Worm (Caenorhabditis elegans) whole organism, early embryonic: Measurements from ENCODE around the gene C45G9.6.

ENCODE experiments used
- B0310.2 ChIP-seq: sonication (generic microtip); optimal IDR thresholded peaks from 2 replicates; lab custom pipeline; 2016; ENCODE audit warnings: mild to moderate bottlenecking, missing genetic modification characterization, missing compliant biosample characterization
- F13C5.2 ChIP-seq: sonication (generic microtip); optimal IDR thresholded peaks from 2 replicates; lab custom pipeline; 2017; ENCODE audit warnings: mild to moderate bottlenecking, missing genetic modification characterization, inconsistent platforms, missing compliant biosample characterization
- aly-1 ChIP-seq: sonication (generic microtip); optimal IDR thresholded peaks from 2 replicates; lab custom pipeline; 2016; ENCODE audit warnings: missing genetic modification characterization, missing compliant biosample characterization
- ama-1 ChIP-seq: fragments of 150-350 bp; optimal IDR thresholded peaks from 2 replicates; lab custom pipeline; 2014
- ceh-13 ChIP-seq: fragments of 200-800 bp; sonication (Bioruptor generic); optimal IDR thresholded peaks from 2 replicates; lab custom pipeline; 2018; ENCODE audit warnings: mild to moderate bottlenecking, missing genetic modification characterization, missing compliant biosample characterization
- ceh-36 ChIP-seq: sonication (generic microtip); optimal IDR thresholded peaks from 2 replicates; lab custom pipeline; 2016; ENCODE audit warnings: missing genetic modification characterization, inconsistent platforms, missing compliant biosample characterization
- ets-7 ChIP-seq: sonication (generic microtip); optimal IDR thresholded peaks from 2 replicates; lab custom pipeline; 2016; ENCODE audit warnings: missing genotype, missing genetic modification characterization, missing compliant biosample characterization
- flt-1 ChIP-seq: fragments of 200-800 bp; sonication (Bioruptor generic); IDR thresholded peaks from 2 replicates; pipeline ENCODE4 v1.3.6; 2022; ENCODE audit warnings: missing genetic modification characterization, missing compliant biosample characterization
- hmbx-1 ChIP-seq: sonication (generic microtip); optimal IDR thresholded peaks from 2 replicates; lab custom pipeline; 2016; ENCODE audit warnings: mild to moderate bottlenecking, missing genetic modification characterization, missing compliant biosample characterization
- hmg-4 ChIP-seq: fragments of 200-800 bp; sonication (Bioruptor generic); optimal IDR thresholded peaks from 2 replicates; lab custom pipeline; 2018; ENCODE audit warnings: mild to moderate bottlenecking, missing genetic modification characterization, missing compliant biosample characterization
- hnd-1 ChIP-seq: sonication (generic microtip); optimal IDR thresholded peaks from 2 replicates; lab custom pipeline; 2016; ENCODE audit warnings: missing genetic modification characterization, missing compliant biosample characterization
- pes-1 ChIP-seq: fragments of 200-800 bp; sonication (Bioruptor generic); IDR thresholded peaks from 2 replicates; pipeline ENCODE4 v1.3.6; 2022; ENCODE audit warnings: missing genetic modification reagents, missing genetic modification characterization, missing compliant biosample characterization
- scrt-1 ChIP-seq: fragments of 200-800 bp; sonication (Bioruptor generic); IDR thresholded peaks from 2 replicates; pipeline ENCODE4 v1.3.6; 2022; ENCODE audit warnings: missing genetic modification characterization, missing compliant biosample characterization
- sea-1 ChIP-seq: fragments of 200-800 bp; sonication (Bioruptor generic); conservative IDR thresholded peaks from 2 replicates; pipeline ENCODE4 v1.3.6; 2022; ENCODE audit warnings: missing genetic modification characterization, missing compliant biosample characterization
- tbx-11 ChIP-seq: fragments of 200-800 bp; sonication (Bioruptor generic); IDR thresholded peaks from 2 replicates; pipeline ENCODE4 v1.3.6; 2022; ENCODE audit warnings: missing genetic modification characterization, missing compliant biosample characterization
- tbx-37 ChIP-seq: fragments of 200-800 bp; sonication (Bioruptor generic); conservative IDR thresholded peaks from 2 replicates; pipeline ENCODE4 v1.3.6; 2022; ENCODE audit warnings: missing genetic modification reagents, missing genetic modification characterization, missing compliant biosample characterization
- tra-4 ChIP-seq: sonication (generic microtip); optimal IDR thresholded peaks from 2 replicates; lab custom pipeline; 2017; ENCODE audit warnings: missing genetic modification characterization, missing compliant biosample characterization

The C45G9.6 gene

DNA sequence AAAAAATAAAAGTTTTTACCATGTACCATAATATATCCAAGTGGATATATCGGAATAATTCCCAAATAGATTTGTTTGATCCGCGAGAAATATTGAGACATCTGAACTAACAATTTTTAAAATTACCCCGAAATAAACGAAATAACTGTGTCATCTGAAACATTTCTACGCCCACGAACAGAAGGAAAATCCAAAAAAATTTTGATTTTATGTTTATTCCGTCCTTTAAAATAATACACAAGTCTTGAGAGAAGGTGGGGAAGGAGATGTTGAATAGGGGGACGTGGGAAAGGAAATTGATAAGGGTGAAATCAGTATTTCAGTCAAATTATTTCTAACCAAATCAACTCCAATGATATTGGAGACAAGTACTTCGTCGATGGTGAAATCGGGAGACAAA, 27.5 kb upstream of the C45G9.6 start, which contains the start of gene R144.11:
Gene R144.11 (minus strand): TSS at position 101 of the 400 bp plus-strand sequence.
- no peak for TF ChIP-seq scrt-1 (GFP tag; lab: Robert Waterston, UW)
- TF ChIP-seq tbx-11 (GFP tag; lab: Robert Waterston, UW): no peak

DNA sequence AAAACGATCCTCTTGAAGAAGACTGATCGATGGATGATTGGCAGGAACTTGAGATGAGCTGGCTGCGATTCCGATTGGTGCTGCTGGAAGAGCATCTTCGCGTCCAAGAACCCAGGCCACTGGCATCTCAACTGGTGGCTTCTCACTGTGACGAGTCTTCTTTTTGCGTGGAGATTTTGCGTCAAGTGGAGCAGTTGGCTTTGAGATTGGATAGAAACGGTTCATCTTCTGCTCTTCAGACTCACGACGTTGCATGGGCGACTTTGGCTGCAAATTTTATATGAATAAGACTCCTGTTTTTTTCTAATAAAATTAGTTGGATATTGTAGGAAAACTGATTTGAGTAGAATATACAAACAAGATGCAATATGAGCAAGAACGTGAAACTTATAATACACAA, 25.5 kb upstream of the C45G9.6 start:
- TF ChIP-seq aly-1 (tag; lab: Kevin White, UChicago) (no peak), B0310.2 (tag; lab: Kevin White, UChicago) (no peak), hmbx-1 (no peak), ets-7 (no peak), ceh-36 (no peak), flt-1 (no peak), tbx-37 (GFP tag; lab: Robert Waterston, UW) (no peak), hmg-4 (GFP tag; lab: Kevin White, UChicago) (no peak), sea-1 (no peak), scrt-1 (GFP tag; lab: Robert Waterston, UW) (no peak), ceh-13 (GFP tag; lab: Kevin White, UChicago) (no peak), ama-1 (lab: Kevin White, UChicago) (no peak), tbx-11 (GFP tag; lab: Robert Waterston, UW) (no peak)

DNA sequence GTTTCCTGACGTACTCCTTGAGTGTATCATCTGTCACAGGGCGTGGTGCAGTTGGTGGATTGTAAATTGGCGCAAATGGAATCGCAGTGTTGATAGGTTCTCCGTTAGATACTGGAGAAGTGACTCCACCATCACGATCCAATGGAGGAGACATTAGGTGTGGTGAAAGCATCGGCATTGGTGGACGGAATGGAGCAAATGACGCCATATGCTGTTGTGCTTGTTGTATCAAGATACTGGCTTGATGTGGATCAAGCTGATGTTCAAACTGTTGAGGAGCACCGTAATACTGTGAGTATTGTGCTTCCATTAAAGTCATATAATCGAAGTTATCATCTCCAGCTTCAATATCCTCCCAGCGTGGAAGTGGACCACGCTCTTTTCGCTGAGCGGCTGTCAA, 23.8 kb upstream of the C45G9.6 start:
- TF ChIP-seq flt-1: no peak
- TF ChIP-seq hnd-1: no peak
- TF ChIP-seq scrt-1 (GFP tag; lab: Robert Waterston, UW): no peak
- TF ChIP-seq ama-1 (lab: Kevin White, UChicago): no peak
- TF ChIP-seq tra-4 (tag; lab: Kevin White, UChicago): no peak
- no peak for TF ChIP-seq hmbx-1
- no peak for TF ChIP-seq ceh-13 (GFP tag; lab: Kevin White, UChicago)
- no peak for TF ChIP-seq ceh-36
- TF ChIP-seq tbx-11 (GFP tag; lab: Robert Waterston, UW): no peak
- no peak for TF ChIP-seq pes-1 (GFP tag; lab: Robert Waterston, UW)

DNA sequence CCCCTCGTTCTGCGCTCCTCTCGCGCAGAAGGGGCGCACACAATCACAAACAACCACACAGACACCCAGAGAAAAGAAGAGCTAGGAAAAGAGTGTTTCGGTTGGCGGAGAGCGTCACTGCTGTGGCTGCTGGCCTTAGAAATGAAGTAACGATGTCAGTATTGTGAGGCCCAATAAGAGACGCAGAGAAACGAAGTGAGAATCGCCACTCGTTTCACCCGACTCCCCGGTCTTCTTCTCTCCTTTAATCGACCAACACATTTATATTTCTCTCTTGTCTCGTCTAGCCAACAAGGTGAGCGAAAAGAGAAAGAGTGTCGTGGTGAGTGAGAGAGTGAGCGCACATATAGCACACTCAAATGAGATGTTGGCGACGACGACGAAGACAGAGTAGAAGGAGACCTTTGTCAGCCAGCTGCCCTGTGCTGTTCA, 22.3 kb upstream of the C45G9.6 start:
- TF ChIP-seq ama-1 (lab: Kevin White, UChicago) (no peak), ceh-36 (no peak), tra-4 (tag; lab: Kevin White, UChicago) (no peak), tbx-37 (GFP tag; lab: Robert Waterston, UW) (no peak), ets-7 (no peak), hnd-1 (no peak), scrt-1 (GFP tag; lab: Robert Waterston, UW) (peak; percentile 14; the same call in 1 of the 2 replicates), B0310.2 (tag; lab: Kevin White, UChicago) (no peak), flt-1 (no peak), sea-1 (0 out of 2 replicates have a peak, but pooled peaks have one; percentile 39), ceh-13 (GFP tag; lab: Kevin White, UChicago) (no peak), hmg-4 (GFP tag; lab: Kevin White, UChicago) (peak; percentile 88), pes-1 (GFP tag; lab: Robert Waterston, UW) (peak; percentile 48; the same call in 1 of the 2 replicates), aly-1 (tag; lab: Kevin White, UChicago) (peak; percentile 64), hmbx-1 (no peak), tbx-11 (GFP tag; lab: Robert Waterston, UW) (0 out of 2 replicates have a peak, but pooled peaks have one; percentile 3), F13C5.2 (peak; percentile 74)

DNA sequence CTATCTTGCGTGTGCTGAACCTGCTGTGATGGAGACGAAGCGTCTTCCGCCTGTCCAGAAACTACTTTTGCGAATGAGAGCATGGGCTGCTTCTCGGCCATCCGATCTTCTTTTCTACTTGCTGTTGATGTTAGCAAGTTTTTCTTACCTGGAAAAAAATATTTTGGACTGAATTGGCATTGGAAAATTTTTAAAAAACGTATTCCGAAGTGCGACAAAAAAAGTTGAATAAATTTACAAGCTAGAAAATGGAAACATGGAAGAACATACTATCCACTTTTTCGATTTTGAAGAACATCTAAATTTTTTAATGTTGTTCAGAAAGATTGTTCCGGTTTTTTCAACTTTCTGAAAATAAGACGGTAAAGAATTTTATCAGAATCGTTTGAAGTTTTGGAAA, 18.7 kb upstream of the C45G9.6 start, which contains the start of gene larp-1:
Gene larp-1 (minus strand): TSS at position 101 of the 400 bp plus-strand sequence.
- no peak for TF ChIP-seq ama-1 (lab: Kevin White, UChicago)
- no peak for TF ChIP-seq ceh-13 (GFP tag; lab: Kevin White, UChicago)
- TF ChIP-seq pes-1 (GFP tag; lab: Robert Waterston, UW): no peak
- TF ChIP-seq tbx-37 (GFP tag; lab: Robert Waterston, UW): no peak
- no peak for TF ChIP-seq flt-1
- TF ChIP-seq F13C5.2: no peak
- no peak for TF ChIP-seq ceh-36
- TF ChIP-seq hmg-4 (GFP tag; lab: Kevin White, UChicago): no peak
- no peak for TF ChIP-seq sea-1
- no peak for TF ChIP-seq hnd-1

DNA sequence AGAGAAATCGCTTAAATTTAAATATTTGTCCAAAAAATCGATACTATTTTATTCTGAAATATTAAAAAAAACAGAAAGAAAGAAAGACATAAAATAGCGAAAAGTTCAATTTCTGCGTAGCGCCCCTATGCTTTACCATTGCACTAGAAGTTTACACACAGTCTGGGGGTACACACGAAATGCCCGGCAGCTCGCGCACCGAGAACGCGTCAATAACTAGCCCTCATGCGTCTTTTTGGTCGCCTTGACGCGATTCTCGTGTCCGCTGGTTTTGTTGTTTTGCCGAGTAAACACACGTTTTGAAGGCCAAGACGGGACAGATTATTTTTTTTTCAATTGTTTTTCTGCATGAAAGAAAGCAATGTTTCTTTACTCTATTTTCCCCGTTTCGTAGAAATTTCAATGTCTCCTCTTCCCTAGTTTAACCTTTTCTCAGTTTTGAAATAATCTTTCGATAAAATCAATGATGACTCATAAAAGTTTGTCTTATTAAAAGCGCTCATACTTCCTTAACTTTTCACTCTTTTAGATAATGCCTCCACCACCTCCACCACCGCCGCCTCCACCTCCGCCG, 18.1 kb upstream of the C45G9.6 start, which contains the start of gene wip-1:
Gene wip-1 (plus strand): TSS at position 524 of the 574 bp plus-strand sequence.
- peak; percentile 65 for TF ChIP-seq scrt-1 (GFP tag; lab: Robert Waterston, UW)
- TF ChIP-seq sea-1: 0 out of 2 replicates have a peak, but pooled peaks have one; percentile 35
- no peak for TF ChIP-seq hnd-1
- no peak for TF ChIP-seq B0310.2 (tag; lab: Kevin White, UChicago)
- TF ChIP-seq ets-7: peak; percentile 44
- TF ChIP-seq ama-1 (lab: Kevin White, UChicago): no peak
- peak; percentile 22 for TF ChIP-seq ceh-13 (GFP tag; lab: Kevin White, UChicago)
- TF ChIP-seq pes-1 (GFP tag; lab: Robert Waterston, UW): peak; percentile 77
- TF ChIP-seq tbx-11 (GFP tag; lab: Robert Waterston, UW): peak; percentile 67
- peak; percentile 65 for TF ChIP-seq tra-4 (tag; lab: Kevin White, UChicago)
- peak; percentile 75 for TF ChIP-seq flt-1
- peak; percentile 93 for TF ChIP-seq F13C5.2
- peak; percentile 56 for TF ChIP-seq aly-1 (tag; lab: Kevin White, UChicago)
- TF ChIP-seq tbx-37 (GFP tag; lab: Robert Waterston, UW): peak; percentile 67; the same call in 1 of the 2 replicates
- peak; percentile 95 for TF ChIP-seq hmg-4 (GFP tag; lab: Kevin White, UChicago)
- TF ChIP-seq ceh-36: no peak
- TF ChIP-seq hmbx-1: no peak

DNA sequence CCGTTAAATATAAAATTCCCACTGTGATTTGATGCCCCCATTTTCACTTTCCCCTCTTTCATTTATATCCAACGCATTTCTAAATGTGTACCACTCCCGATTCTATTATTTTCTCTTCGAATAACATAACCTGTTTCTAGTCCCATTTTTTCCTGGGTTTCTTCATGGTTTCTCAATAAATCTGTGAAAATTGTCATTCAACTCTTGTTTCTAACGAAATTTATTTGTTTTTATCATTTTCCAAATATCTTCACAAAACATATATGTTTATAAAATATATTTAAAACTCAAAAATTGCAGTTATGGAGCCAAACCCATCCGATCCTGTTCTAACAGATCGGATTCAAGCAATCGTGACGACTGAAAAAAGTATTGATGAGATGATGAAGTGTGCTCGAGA, 15.3 kb upstream of the C45G9.6 start, which contains the start of gene mdt-11:
Gene mdt-11 (plus strand): TSS at position 301 of the 400 bp plus-strand sequence.
- no peak for TF ChIP-seq pes-1 (GFP tag; lab: Robert Waterston, UW)
- TF ChIP-seq hmg-4 (GFP tag; lab: Kevin White, UChicago): no peak
- no peak for TF ChIP-seq sea-1
- TF ChIP-seq tbx-37 (GFP tag; lab: Robert Waterston, UW): no peak
- no peak for TF ChIP-seq flt-1
- TF ChIP-seq ceh-36: no peak
- TF ChIP-seq F13C5.2: no peak
- no peak for TF ChIP-seq ama-1 (lab: Kevin White, UChicago)
- TF ChIP-seq B0310.2 (tag; lab: Kevin White, UChicago): no peak
- TF ChIP-seq tbx-11 (GFP tag; lab: Robert Waterston, UW): no peak
- TF ChIP-seq scrt-1 (GFP tag; lab: Robert Waterston, UW): no peak
- no peak for TF ChIP-seq hmbx-1
- TF ChIP-seq ets-7: no peak
- TF ChIP-seq tra-4 (tag; lab: Kevin White, UChicago): no peak
- no peak for TF ChIP-seq ceh-13 (GFP tag; lab: Kevin White, UChicago)
